Fruit fly (Drosophila melanogaster) whole organism, wandering third instar larva: ENCODE results near the gene Andorra.

Experiments used
- Abd-B ChIP-seq: fragments of >200 bp; optimal IDR thresholded peaks from 2 replicates; lab custom pipeline; 2017; ENCODE audit warnings: missing biosample characterization, missing genetic modification characterization
- CG32264 ChIP-seq: fragments of 200-800 bp; sonication (Bioruptor generic); optimal IDR thresholded peaks from 2 replicates; lab custom pipeline; 2016; ENCODE audit warnings: missing biosample characterization, missing genetic modification characterization
- CG9705 ChIP-seq: fragments of 200-800 bp; sonication (Bioruptor generic); optimal IDR thresholded peaks from 2 replicates; lab custom pipeline; 2018; ENCODE audit warnings: missing biosample characterization, mild to moderate bottlenecking, missing genetic modification characterization
- CrebA ChIP-seq: fragments of 200-800 bp; sonication (Bioruptor generic); optimal IDR thresholded peaks from 2 replicates; lab custom pipeline; 2016; ENCODE audit warnings: missing biosample characterization, mild to moderate bottlenecking, missing genetic modification characterization, borderline replicate concordance
- Dif ChIP-seq: fragments of 200-275, 200-300 bp; sonication (Bioruptor generic); optimal IDR thresholded peaks from 2 replicates; lab custom pipeline; 2018; ENCODE audit warnings: missing biosample characterization, missing genetic modification characterization; ENCODE audit not compliant: partially characterized antibody
- HLH106 ChIP-seq: fragments of 200-800 bp; optimal IDR thresholded peaks from 3 replicates; lab custom pipeline; 2019; ENCODE audit warnings: missing biosample characterization, mild to moderate bottlenecking, missing genetic modification characterization, moderate library complexity
- Hnf4 ChIP-seq: fragments of 200-800 bp; sonication (Bioruptor generic); optimal IDR thresholded peaks from 2 replicates; lab custom pipeline; 2016; ENCODE audit warnings: missing biosample characterization, mild to moderate bottlenecking, missing genetic modification characterization
- Hr83 ChIP-seq: fragments of 200-300 bp; sonication (Bioruptor generic); optimal IDR thresholded peaks from 2 replicates; lab custom pipeline; 2016; ENCODE audit warnings: missing biosample characterization, mild to moderate bottlenecking, missing genetic modification characterization, moderate library complexity; ENCODE audit not compliant: poor library complexity, severe bottlenecking
- Jra ChIP-seq: sonication (Bioruptor generic); optimal IDR thresholded peaks from 2 replicates; lab custom pipeline; 2016; ENCODE audit warnings: missing biosample characterization, missing genetic modification characterization
- Mio ChIP-seq: sonication (Bioruptor generic); optimal IDR thresholded peaks from 2 replicates; lab custom pipeline; 2016; ENCODE audit warnings: missing biosample characterization, missing genetic modification characterization
- Myc ChIP-seq: fragments of >200 bp; optimal IDR thresholded peaks from 2 replicates; lab custom pipeline; 2017
- N ChIP-seq: fragments of >200 bp; optimal IDR thresholded peaks from 2 replicates; lab custom pipeline; 2018; ENCODE audit warnings: missing biosample characterization, missing external identifiers, missing genetic modification characterization
- OdsH ChIP-seq: fragments of 200-800 bp; sonication (Bioruptor generic); optimal IDR thresholded peaks from 2 replicates; lab custom pipeline; 2016; ENCODE audit warnings: missing biosample characterization, mild to moderate bottlenecking, missing genetic modification characterization
- Rel ChIP-seq, 2 experiments: fragments of 200-800 bp; sonication (Bioruptor generic) in 1 of 2; optimal IDR thresholded peaks; 2 replicates in 1 of 2; 3 replicates in 1 of 2; lab custom pipeline; 2016 to 2019; ENCODE audit warnings: mild to moderate bottlenecking in 2 of 2, missing biosample characterization in 2 of 2, missing genetic modification characterization in 2 of 2, moderate library complexity in 1 of 2
- Vsx2 ChIP-seq: fragments of 200-300, 225-300 bp; sonication (Bioruptor generic); optimal IDR thresholded peaks from 2 replicates; lab custom pipeline; 2018; ENCODE audit warnings: missing biosample characterization, missing genetic modification characterization; ENCODE audit not compliant: partially characterized antibody
- br ChIP-seq: fragments of 200-800 bp; sonication (Bioruptor generic); optimal IDR thresholded peaks from 2 replicates; lab custom pipeline; 2016; ENCODE audit warnings: missing biosample characterization, missing genetic modification characterization
- brk ChIP-seq: fragments of 200-800 bp; sonication (Bioruptor generic); optimal IDR thresholded peaks from 2 replicates; lab custom pipeline; 2016; ENCODE audit warnings: missing biosample characterization, mild to moderate bottlenecking, missing genetic modification characterization
- ey ChIP-seq: fragments of 200-800 bp; sonication (Bioruptor generic); optimal IDR thresholded peaks from 2 replicates; lab custom pipeline; 2016; ENCODE audit warnings: missing biosample characterization, missing genetic modification characterization
- foxo ChIP-seq, 2 experiments: fragments of 200-800 bp; sonication (Bioruptor generic); optimal IDR thresholded peaks; 2 replicates in 1 of 2; 3 replicates in 1 of 2; lab custom pipeline; 2016 to 2017; ENCODE audit warnings: missing biosample characterization in 2 of 2, missing genetic modification characterization in 2 of 2
- fru ChIP-seq: fragments of 200-800 bp; sonication (Bioruptor generic); optimal IDR thresholded peaks from 3 replicates; lab custom pipeline; 2016; ENCODE audit warnings: missing biosample characterization, mild to moderate bottlenecking, missing genetic modification characterization
- h ChIP-seq: fragments of 200-800 bp; sonication (Bioruptor generic); optimal IDR thresholded peaks from 3 replicates; lab custom pipeline; 2016; ENCODE audit warnings: missing biosample characterization, mild to moderate bottlenecking, missing genetic modification characterization
- lola ChIP-seq: fragments of >200 bp; optimal IDR thresholded peaks from 2 replicates; lab custom pipeline; 2017; ENCODE audit warnings: missing biosample characterization, missing genetic modification characterization
- pan ChIP-seq: fragments of >200 bp; optimal IDR thresholded peaks from 2 replicates; lab custom pipeline; 2017
- psq ChIP-seq: fragments of 200-800 bp; sonication (Bioruptor generic); optimal IDR thresholded peaks from 3 replicates; lab custom pipeline; 2017; ENCODE audit warnings: missing biosample characterization, mild to moderate bottlenecking, missing genetic modification characterization, moderate library complexity
- rgr ChIP-seq: fragments of 200-800 bp; sonication (Bioruptor generic); optimal IDR thresholded peaks from 3 replicates; lab custom pipeline; 2016; ENCODE audit warnings: missing biosample characterization, mild to moderate bottlenecking, missing genetic modification characterization
- sage ChIP-seq: fragments of 200-800 bp; sonication (Bioruptor generic); optimal IDR thresholded peaks from 2 replicates; lab custom pipeline; 2016; ENCODE audit warnings: missing biosample characterization, mild to moderate bottlenecking, missing genetic modification characterization
- usp ChIP-seq: fragments of >200 bp; optimal IDR thresholded peaks from 2 replicates; lab custom pipeline; 2017; ENCODE audit warnings: missing biosample characterization, missing genetic modification characterization
- woc ChIP-seq: sonication (Bioruptor generic); optimal IDR thresholded peaks from 2 replicates; lab custom pipeline; 2016; ENCODE audit warnings: missing biosample characterization, mild to moderate bottlenecking, missing genetic modification characterization

The Andorra gene

dm6 chrX:18140932-18141587 is 38.2 kb downstream of the Andorra start:
- TF ChIP-seq Vsx2 (GFP tag; lab: Kevin White, UChicago) (no peak), woc (GFP tag; lab: Kevin White, UChicago) (no peak), psq (GFP tag; lab: Kevin White, UChicago) (no peak), Rel (GFP tag; optimal IDR thresholded peaks at IDR 0.05; lab: Kevin White, UChicago) (no peak), Rel (tag; optimal IDR thresholded peaks at IDR 0.05; lab: Kevin White, UChicago) (no peak), br (GFP tag; lab: Kevin White, UChicago) (no peak), lola (GFP tag; lab: Kevin White, UChicago) (no peak), CG32264 (GFP tag; lab: Kevin White, UChicago) (no peak), Hnf4 (no peak), HLH106 (tag; lab: Kevin White, UChicago) (no peak)

- no peak for TF ChIP-seq pan (lab: Kevin White, UChicago)
- TF ChIP-seq usp = no peak
- TF ChIP-seq Hnf4 = no peak
- no peak for TF ChIP-seq woc (GFP tag; lab: Kevin White, UChicago)
- no peak for TF ChIP-seq brk
- TF ChIP-seq br (GFP tag; lab: Kevin White, UChicago) = no peak
- TF ChIP-seq CG32264 (GFP tag; lab: Kevin White, UChicago) = no peak
- TF ChIP-seq rgr (GFP tag; lab: Kevin White, UChicago) = no peak
- TF ChIP-seq psq (GFP tag; lab: Kevin White, UChicago) = no peak
- TF ChIP-seq Rel (GFP tag; optimal IDR thresholded peaks at IDR 0.05; lab: Kevin White, UChicago) = no peak
- no peak for TF ChIP-seq Rel (tag; optimal IDR thresholded peaks at IDR 0.05; lab: Kevin White, UChicago)
- no peak for TF ChIP-seq CrebA (GFP tag; lab: Kevin White, UChicago)
- TF ChIP-seq CG9705 (GFP tag; lab: Kevin White, UChicago) = no peak
- no peak for TF ChIP-seq Dif
- TF ChIP-seq Myc = no peak
- no peak for TF ChIP-seq Abd-B (GFP tag; lab: Kevin White, UChicago)
- TF ChIP-seq Jra (GFP tag; lab: Kevin White, UChicago) = no peak
- TF ChIP-seq sage (GFP tag; lab: Kevin White, UChicago) = no peak
- TF ChIP-seq, all 38 proteins: peak for 0
Measured at dm6 chrX:18139950-18140349, 39.3 kb downstream of the Andorra start.

dm6 chrX:18138297-18138696 is 41.0 kb downstream of the Andorra start, which contains the start of gene CG43229:
Gene CG43229, plus strand, starts transcription at chrX:18138542.
- TF ChIP-seq Rel (GFP tag; optimal IDR thresholded peaks at IDR 0.05; lab: Kevin White, UChicago) (no peak), Rel (tag; optimal IDR thresholded peaks at IDR 0.05; lab: Kevin White, UChicago) (no peak), Hr83 (GFP tag; lab: Kevin White, UChicago) (no peak)

DNA sequence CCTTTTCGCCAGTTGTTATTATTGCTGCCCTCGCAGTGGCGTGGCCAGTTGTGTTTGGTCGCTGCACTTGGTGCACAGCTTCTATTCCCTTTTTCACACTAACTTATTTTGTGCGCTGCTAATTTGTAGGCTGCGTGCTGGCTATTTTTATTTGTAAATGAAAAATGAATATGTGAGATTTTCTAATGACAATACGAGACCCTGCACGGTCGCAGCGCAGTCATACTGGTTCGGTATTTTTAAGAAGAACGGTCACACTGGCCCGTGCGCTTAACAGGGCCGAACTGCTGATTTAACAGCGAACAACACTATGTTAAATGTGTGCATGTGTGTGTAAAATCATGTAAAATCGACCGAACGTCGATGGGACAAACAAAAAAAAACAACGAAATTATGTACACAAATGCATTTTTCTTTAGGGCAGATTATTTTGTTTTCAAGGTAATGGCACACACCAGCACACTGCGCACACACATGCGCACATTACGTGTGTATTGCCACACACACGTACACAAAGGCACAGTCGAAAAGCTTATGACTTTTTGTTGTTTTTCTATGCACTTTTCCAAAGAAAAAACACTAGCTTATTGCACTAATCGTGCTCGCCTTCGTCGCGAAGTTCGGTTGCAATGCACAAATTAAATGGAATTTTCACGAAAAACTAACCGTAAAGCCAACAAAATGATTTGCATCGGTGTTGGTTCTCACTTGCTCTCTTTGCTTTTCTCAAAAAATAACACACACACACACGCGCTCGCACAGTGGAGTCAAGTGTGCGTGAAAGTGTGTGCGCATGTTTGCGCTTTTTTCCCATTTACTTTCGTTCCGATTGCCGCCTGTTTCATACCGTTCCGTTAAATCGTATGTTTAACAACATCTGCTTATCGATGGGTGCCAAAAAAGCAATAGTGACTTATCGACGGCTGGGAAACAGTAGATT is 42.1 kb downstream of the Andorra start, which contains the start of gene ari-1:
Gene ari-1, minus strand, starts transcription at position 875 of the 940 bp plus-strand sequence.
- TF ChIP-seq lola (GFP tag; lab: Kevin White, UChicago) = peak; percentile 38
- peak; percentile 21 for TF ChIP-seq Abd-B (GFP tag; lab: Kevin White, UChicago)
- no peak for TF ChIP-seq Vsx2 (GFP tag; lab: Kevin White, UChicago)
- peak; percentile 1 for TF ChIP-seq fru (GFP tag; lab: Kevin White, UChicago)
- TF ChIP-seq brk = no peak
- TF ChIP-seq Mio (GFP tag; lab: Kevin White, UChicago) = no peak
- peak in 1 of 2 experiments; percentile 2 for TF ChIP-seq foxo (GFP tag; optimal IDR thresholded peaks at IDR 0.05; lab: Kevin White, UChicago)
- no peak for TF ChIP-seq OdsH (GFP tag; lab: Kevin White, UChicago)
- TF ChIP-seq N (GFP tag; lab: Kevin White, UChicago) = peak; percentile 85
- TF ChIP-seq psq (GFP tag; lab: Kevin White, UChicago) = peak; percentile 41

DNA sequence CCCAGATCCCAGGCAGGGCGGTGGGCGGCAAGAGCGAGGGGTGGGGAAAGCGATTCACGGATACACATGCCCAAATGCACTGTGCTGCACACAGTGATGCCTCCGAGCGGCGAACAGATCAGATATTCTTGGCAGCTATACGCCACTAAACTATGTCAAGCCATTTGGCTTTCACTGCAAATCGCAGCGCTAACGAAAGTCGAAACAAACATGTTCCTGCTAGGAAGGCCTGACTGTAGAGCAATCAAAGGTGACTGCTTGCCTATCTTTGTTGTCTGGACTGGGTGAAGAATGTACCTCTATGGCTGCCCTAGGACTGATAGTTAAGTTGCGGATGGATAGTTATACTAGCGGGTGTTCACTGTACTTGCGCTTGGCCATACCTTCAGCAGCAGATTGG is 43.2 kb downstream of the Andorra start:
- TF ChIP-seq sage (GFP tag; lab: Kevin White, UChicago) (no peak), h (GFP tag; lab: Kevin White, UChicago) (peak; percentile 0), ey (GFP tag; lab: Kevin White, UChicago) (no peak), lola (GFP tag; lab: Kevin White, UChicago) (no peak), foxo (GFP tag; optimal IDR thresholded peaks at IDR 0.05; lab: Kevin White, UChicago) (peak in 1 of 2 experiments; percentile 26)
